Worm (Caenorhabditis elegans) whole organism, young adult: ENCODE measurements around the gene C47D12.2.

Experiments used
- B0035.1 ChIP-seq: sonication (generic microtip); optimal IDR thresholded peaks from 2 replicates; lab custom pipeline; 2016; ENCODE audit warnings: missing genetic modification characterization, mild to moderate bottlenecking, missing compliant biosample characterization, missing genotype, missing genetic modification reagents
- F52B5.7 ChIP-seq: sonication (generic microtip); optimal IDR thresholded peaks from 2 replicates; lab custom pipeline; 2016; ENCODE audit warnings: mild to moderate bottlenecking, missing genetic modification characterization, missing compliant biosample characterization
- F55B11.4 ChIP-seq: sonication (generic microtip); optimal IDR thresholded peaks from 2 replicates; lab custom pipeline; 2016; ENCODE audit warnings: missing compliant biosample characterization, missing genetic modification characterization, borderline replicate concordance; ENCODE audit not compliant: insufficient read depth
- T26A5.8 ChIP-seq: sonication (generic microtip); optimal IDR thresholded peaks from 2 replicates; lab custom pipeline; 2016; ENCODE audit warnings: missing genetic modification characterization, missing compliant biosample characterization
- Y56A3A.18 ChIP-seq: fragments of 200-800 bp; sonication (Bioruptor generic); IDR thresholded peaks from 2 replicates; pipeline ENCODE4 v1.3.6; 2022; ENCODE audit warnings: missing genetic modification reagents, missing genetic modification characterization, missing compliant biosample characterization
- Y67H2A.10 ChIP-seq: fragments of 200-800 bp; sonication (Bioruptor generic); conservative IDR thresholded peaks from 2 replicates; pipeline ENCODE4 v1.3.6; 2022; ENCODE audit warnings: missing genetic modification reagents, missing genetic modification characterization, missing compliant biosample characterization
- Y79H2A.3 ChIP-seq: fragments of 200-800 bp; sonication (Bioruptor generic); conservative IDR thresholded peaks from 2 replicates; pipeline ENCODE4 v1.3.6; 2022; ENCODE audit warnings: missing genetic modification reagents, missing genetic modification characterization, missing compliant biosample characterization
- Y95B8A.8 ChIP-seq: fragments of 200-800 bp; sonication (Bioruptor generic); IDR thresholded peaks from 2 replicates; pipeline ENCODE4 v1.3.6; 2022; ENCODE audit warnings: missing genetic modification reagents, missing genetic modification characterization, missing compliant biosample characterization
- ZK185.1 ChIP-seq: sonication (generic microtip); optimal IDR thresholded peaks from 2 replicates; lab custom pipeline; 2016; ENCODE audit warnings: mild to moderate bottlenecking, missing genetic modification characterization, missing compliant biosample characterization; ENCODE audit not compliant: poor library complexity, severe bottlenecking
- aptf-2 ChIP-seq: fragments of 200-800 bp; sonication (Bioruptor generic); conservative IDR thresholded peaks from 2 replicates; pipeline ENCODE4 v1.3.6; 2022; ENCODE audit warnings: missing genetic modification reagents, missing genetic modification characterization, missing compliant biosample characterization
- athp-1 ChIP-seq: sonication (generic microtip); optimal IDR thresholded peaks from 2 replicates; lab custom pipeline; 2017; ENCODE audit warnings: mild to moderate bottlenecking, missing genetic modification characterization, missing compliant biosample characterization
- attf-5 ChIP-seq: fragments of 200-800 bp; sonication (Bioruptor generic); optimal IDR thresholded peaks from 2 replicates; lab custom pipeline; 2018; ENCODE audit warnings: mild to moderate bottlenecking, missing genetic modification characterization, missing compliant biosample characterization
- bed-2 ChIP-seq: fragments of 200-800 bp; sonication (Bioruptor generic); IDR thresholded peaks from 2 replicates; pipeline ENCODE4 v1.3.6; 2022; ENCODE audit warnings: missing genetic modification reagents, missing genetic modification characterization, missing compliant biosample characterization
- cebp-1 ChIP-seq, 2 experiments: fragments of 200-800 bp in 1 of 2; sonication (Bioruptor generic) in 1 of 2; sonication (generic microtip) in 1 of 2; IDR thresholded peaks in 1 of 2; optimal IDR thresholded peaks in 1 of 2; 2 replicates each; pipeline versions ENCODE4 v1.3.6 to Lab custom; 2017 to 2022; ENCODE audit warnings: missing compliant biosample characterization in 2 of 2, missing genetic modification characterization in 2 of 2, mild to moderate bottlenecking in 1 of 2, missing genetic modification reagents in 1 of 2, moderate library complexity in 1 of 2
- dox-1 ChIP-seq: fragments of 200-800 bp; sonication (Bioruptor generic); IDR thresholded peaks from 2 replicates; pipeline ENCODE4 v1.3.6; 2022; ENCODE audit warnings: missing genetic modification reagents, missing genetic modification characterization, missing compliant biosample characterization
- dpl-1 ChIP-seq: fragments of 150-350 bp; optimal IDR thresholded peaks from 2 replicates; lab custom pipeline; 2014; ENCODE audit warnings: missing biosample characterization, missing genetic modification reagents, missing genetic modification characterization
- efl-1 ChIP-seq: fragments of 150-350 bp; optimal IDR thresholded peaks from 2 replicates; lab custom pipeline; 2014; ENCODE audit warnings: missing biosample characterization, missing genetic modification reagents, missing genetic modification characterization
- egl-18 ChIP-seq: fragments of 200-800 bp; sonication (Bioruptor generic); IDR thresholded peaks from 2 replicates; pipeline ENCODE4 v1.3.6; 2022; ENCODE audit warnings: missing genetic modification reagents, missing genetic modification characterization, missing compliant biosample characterization
- ekl-4 ChIP-seq: fragments of 200-800 bp; sonication (Bioruptor generic); IDR thresholded peaks from 2 replicates; pipeline ENCODE4 v1.3.6; 2022; ENCODE audit warnings: missing genetic modification reagents, missing genetic modification characterization, missing compliant biosample characterization
- ets-4 ChIP-seq: fragments of 200-800 bp; sonication (Bioruptor generic); optimal IDR thresholded peaks from 2 replicates; lab custom pipeline; 2018; ENCODE audit warnings: mild to moderate bottlenecking, missing genetic modification characterization, missing compliant biosample characterization
- hmg-20 ChIP-seq: fragments of 200-800 bp; sonication (Bioruptor generic); IDR thresholded peaks from 2 replicates; pipeline ENCODE4 v1.3.6; 2022; ENCODE audit warnings: missing genetic modification reagents, missing genetic modification characterization, missing compliant biosample characterization
- hrde-1 ChIP-seq: sonication (generic microtip); optimal IDR thresholded peaks from 2 replicates; lab custom pipeline; 2016; ENCODE audit warnings: missing genetic modification characterization, mild to moderate bottlenecking, missing compliant biosample characterization, moderate library complexity, missing genotype, missing genetic modification reagents, borderline replicate concordance
- lag-1 ChIP-seq: fragments of 200-800 bp; sonication (Bioruptor generic); IDR thresholded peaks from 2 replicates; pipeline ENCODE4 v1.3.6; 2022; ENCODE audit warnings: missing genetic modification reagents, missing genetic modification characterization, missing compliant biosample characterization
- lin-26 ChIP-seq: fragments of 200-800 bp; sonication (Bioruptor generic); IDR thresholded peaks from 2 replicates; pipeline ENCODE4 v1.3.6; 2022; ENCODE audit warnings: missing genetic modification reagents, missing genetic modification characterization, missing compliant biosample characterization
- madf-10 ChIP-seq: sonication (generic microtip); optimal IDR thresholded peaks from 2 replicates; lab custom pipeline; 2016; ENCODE audit warnings: mild to moderate bottlenecking, missing genetic modification characterization, missing compliant biosample characterization
- madf-6 ChIP-seq: fragments of 200-800 bp; sonication (Bioruptor generic); IDR thresholded peaks from 2 replicates; pipeline ENCODE4 v1.3.6; 2022; ENCODE audit warnings: missing genetic modification reagents, missing genetic modification characterization, missing compliant biosample characterization
- mes-4 ChIP-seq: sonication (generic microtip); optimal IDR thresholded peaks from 2 replicates; lab custom pipeline; 2016; ENCODE audit warnings: missing genotype, missing genetic modification characterization, missing compliant biosample characterization
- nfya-1 ChIP-seq: sonication (generic microtip); optimal IDR thresholded peaks from 2 replicates; lab custom pipeline; 2017; ENCODE audit warnings: antibody characterized with exemption, missing compliant biosample characterization, missing genetic modification characterization, borderline replicate concordance; ENCODE audit not compliant: insufficient read depth
- nhr-120 ChIP-seq: fragments of 200-800 bp; sonication (Bioruptor generic); IDR thresholded peaks from 2 replicates; pipeline ENCODE4 v1.3.6; 2022; ENCODE audit warnings: missing genetic modification characterization, missing compliant biosample characterization
- nhr-179 ChIP-seq: sonication (generic microtip); optimal IDR thresholded peaks from 2 replicates; lab custom pipeline; 2016; ENCODE audit warnings: mild to moderate bottlenecking, missing genetic modification characterization, missing compliant biosample characterization
- nhr-80 ChIP-seq: sonication (generic microtip); optimal IDR thresholded peaks from 2 replicates; lab custom pipeline; 2016; ENCODE audit warnings: missing genetic modification characterization, missing compliant biosample characterization
- nhr-90 ChIP-seq: sonication (generic microtip); optimal IDR thresholded peaks from 2 replicates; lab custom pipeline; 2016; ENCODE audit warnings: missing genotype, mild to moderate bottlenecking, missing genetic modification characterization, missing compliant biosample characterization
- pbrm-1 ChIP-seq: fragments of 200-800 bp; sonication (Bioruptor generic); IDR thresholded peaks from 2 replicates; pipeline ENCODE4 v1.3.6; 2022; ENCODE audit warnings: missing genetic modification reagents, missing genetic modification characterization, missing compliant biosample characterization
- rpc-1 ChIP-seq, 2 experiments: fragments of 150-350 bp in 1 of 2; sonication (generic microtip) in 1 of 2; optimal IDR thresholded peaks; 2 replicates each; lab custom pipeline; 2014 to 2018; ENCODE audit warnings: missing biosample characterization in 1 of 2, missing genetic modification characterization in 1 of 2, missing genetic modification reagents in 1 of 2, missing genotype in 1 of 2
- sea-2 ChIP-seq: fragments of 200-800 bp; sonication (Bioruptor generic); IDR thresholded peaks from 2 replicates; pipeline ENCODE4 v1.3.6; 2022; ENCODE audit warnings: missing genetic modification characterization, missing compliant biosample characterization
- snpc-1.3 ChIP-seq: sonication (generic microtip); optimal IDR thresholded peaks from 2 replicates; lab custom pipeline; 2017; ENCODE audit warnings: missing genetic modification characterization, mild to moderate bottlenecking, missing compliant biosample characterization, antibody characterized with exemption, moderate library complexity, missing genotype, missing genetic modification reagents; ENCODE audit not compliant: insufficient read depth
- somi-1 ChIP-seq: fragments of 200-800 bp; sonication (Bioruptor generic); optimal IDR thresholded peaks from 2 replicates; lab custom pipeline; 2018; ENCODE audit warnings: mild to moderate bottlenecking, missing genetic modification characterization, missing compliant biosample characterization
- tbp1 ChIP-seq: fragments of 200-800 bp; sonication (Bioruptor generic); optimal IDR thresholded peaks from 2 replicates; lab custom pipeline; 2018; ENCODE audit warnings: mild to moderate bottlenecking, missing genetic modification characterization, missing compliant biosample characterization
- tbx-9 ChIP-seq: sonication (generic microtip); optimal IDR thresholded peaks from 2 replicates; lab custom pipeline; 2016; ENCODE audit warnings: borderline replicate concordance, missing genetic modification characterization, inconsistent platforms, missing compliant biosample characterization
- ztf-18 ChIP-seq: sonication (generic microtip); optimal IDR thresholded peaks from 2 replicates; lab custom pipeline; 2016; ENCODE audit warnings: missing genotype, mild to moderate bottlenecking, missing genetic modification characterization, missing compliant biosample characterization
- ztf-22 ChIP-seq: fragments of 200-800 bp; sonication (Bioruptor generic); optimal IDR thresholded peaks from 2 replicates; lab custom pipeline; 2018; ENCODE audit warnings: mild to moderate bottlenecking, missing genetic modification characterization, moderate library complexity, missing compliant biosample characterization
- ztf-25 ChIP-seq: fragments of 200-800 bp; sonication (Bioruptor generic); IDR thresholded peaks from 2 replicates; pipeline ENCODE4 v1.3.6; 2022; ENCODE audit warnings: missing genetic modification reagents, missing genetic modification characterization, missing compliant biosample characterization
- ztf-28 ChIP-seq: fragments of 200-800 bp; sonication (Bioruptor generic); IDR thresholded peaks from 2 replicates; pipeline ENCODE4 v1.3.6; 2022; ENCODE audit warnings: missing genetic modification reagents, missing genetic modification characterization, missing compliant biosample characterization

C47D12.2 gene

DNA sequence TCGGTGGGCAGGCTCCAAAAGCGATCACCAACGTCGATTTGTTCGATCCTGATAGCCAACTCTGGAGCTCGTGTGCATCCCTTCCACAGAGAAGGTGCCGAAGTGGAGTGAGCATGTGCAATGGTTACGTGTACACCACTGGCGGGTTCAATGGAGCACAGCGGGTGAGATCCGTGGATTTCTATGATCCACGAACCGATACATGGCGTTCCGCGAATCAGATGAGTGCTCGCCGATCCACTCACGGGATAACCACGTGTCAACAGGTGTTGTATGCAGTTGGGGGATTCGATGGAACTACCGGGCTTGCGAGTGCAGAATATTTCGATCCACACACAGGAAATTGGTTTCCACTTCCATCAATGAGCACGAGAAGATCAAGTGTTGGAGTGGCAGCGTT is 14.8 kb downstream of the C47D12.2 start (continued):
- TF ChIP-seq ekl-4 (GFP tag; lab: Robert Waterston, UW) (0 out of 2 replicates have a peak, but pooled peaks have one; percentile 17), madf-6 (peak; percentile 44), dpl-1 (GFP tag; lab: Kevin White, UChicago) (no peak), bed-2 (GFP tag; lab: Robert Waterston, UW) (no peak), ets-4 (GFP tag; lab: Kevin White, UChicago) (no peak), T26A5.8 (tag; lab: Kevin White, UChicago) (no peak), F55B11.4 (tag; lab: Kevin White, UChicago) (no peak), attf-5 (peak; percentile 0), efl-1 (GFP tag; lab: Kevin White, UChicago) (no peak), nfya-1 (tag; lab: Kevin White, UChicago) (no peak), pbrm-1 (GFP tag; lab: Robert Waterston, UW) (no peak), Y56A3A.18 (no peak), hmg-20 (GFP tag; lab: Robert Waterston, UW) (no peak), sea-2 (GFP tag; lab: Robert Waterston, UW) (no peak), madf-10 (tag; lab: Kevin White, UChicago) (no peak), aptf-2 (GFP tag; lab: Robert Waterston, UW) (no peak), somi-1 (GFP tag; lab: Kevin White, UChicago) (no peak), rpc-1 (optimal IDR thresholded peaks at IDR 0.05; lab: Kevin White, UChicago) (no peak), rpc-1 (tag; optimal IDR thresholded peaks at IDR 0.05; lab: Kevin White, UChicago) (no peak), hrde-1 (tag; lab: Kevin White, UChicago) (no peak), ztf-25 (GFP tag; lab: Robert Waterston, UW) (0 out of 2 replicates have a peak, but pooled peaks have one; percentile 46), mes-4 (tag; lab: Kevin White, UChicago) (no peak), athp-1 (peak; percentile 27), ztf-22 (GFP tag; lab: Kevin White, UChicago) (no peak), B0035.1 (tag; lab: Kevin White, UChicago) (no peak), tbx-9 (tag; lab: Kevin White, UChicago) (no peak), lag-1 (GFP tag; lab: Robert Waterston, UW) (no peak), nhr-179 (tag; lab: Kevin White, UChicago) (no peak), ztf-28 (GFP tag; lab: Robert Waterston, UW) (no peak), tbp1 (no peak), F52B5.7 (tag; lab: Kevin White, UChicago) (peak; percentile 46), egl-18 (GFP tag; lab: Robert Waterston, UW) (no peak), dox-1 (GFP tag; lab: Robert Waterston, UW) (no peak)

DNA sequence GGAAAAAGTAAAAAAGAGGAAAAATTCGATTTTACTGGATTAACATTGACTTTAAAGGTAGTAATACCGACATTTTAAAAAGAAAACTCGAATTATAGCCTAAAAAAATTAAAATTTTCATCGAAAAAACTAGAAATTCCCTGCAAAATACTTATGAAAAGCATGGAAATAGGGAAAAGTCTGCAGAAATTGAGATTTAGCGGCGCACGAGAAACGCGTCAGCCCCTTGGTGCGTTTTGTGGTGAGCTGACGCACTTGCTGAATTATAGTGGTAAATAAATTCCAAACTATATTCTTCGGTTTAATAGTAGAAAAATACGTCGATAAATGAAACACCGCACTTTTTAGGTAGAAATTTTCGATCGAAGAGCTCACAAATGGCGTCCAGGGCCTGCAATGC is 18.3 kb downstream of the C47D12.2 start:
- TF ChIP-seq ZK185.1 (tag; lab: Kevin White, UChicago), result no peak
- no peak for TF ChIP-seq lin-26
- TF ChIP-seq dox-1 (GFP tag; lab: Robert Waterston, UW), result peak; percentile 35; the same call in 1 of the 2 replicates
- no peak for TF ChIP-seq mes-4 (tag; lab: Kevin White, UChicago)
- TF ChIP-seq efl-1 (GFP tag; lab: Kevin White, UChicago), result peak; percentile 15
- no peak for TF ChIP-seq Y95B8A.8
- TF ChIP-seq dpl-1 (GFP tag; lab: Kevin White, UChicago), result no peak
- no peak for TF ChIP-seq Y79H2A.3
- no peak for TF ChIP-seq nhr-120
- peak; percentile 90 for TF ChIP-seq ztf-18
- TF ChIP-seq nhr-80 (tag; lab: Kevin White, UChicago), result no peak
- TF ChIP-seq snpc-1.3 (tag; lab: Kevin White, UChicago), result no peak
- no peak for TF ChIP-seq Y67H2A.10
- TF ChIP-seq tbp1, result no peak
- TF ChIP-seq nhr-90, result no peak
- TF ChIP-seq cebp-1 (GFP tag; IDR thresholded peaks at IDR 0.05; lab: Robert Waterston, UW), result no peak
- peak; percentile 32 for TF ChIP-seq cebp-1 (tag; optimal IDR thresholded peaks at IDR 0.05; lab: Kevin White, UChicago)
- no peak for TF ChIP-seq lag-1 (GFP tag; lab: Robert Waterston, UW)
- TF ChIP-seq, all 124 proteins: peak for 4
